Worm (Caenorhabditis elegans) whole organism, mixed stage, embryonic: ENCODE data around the gene rgs-4.

Experiments
- cnd-1 ChIP-seq: fragments of 200-800 bp; sonication (Bioruptor generic); optimal IDR thresholded peaks from 2 replicates; lab custom pipeline; 2018; ENCODE audit warnings: mild to moderate bottlenecking, missing genetic modification characterization, missing compliant biosample characterization
- lin-13 ChIP-seq: fragments of 150-350 bp; optimal IDR thresholded peaks from 2 replicates; lab custom pipeline; 2014; ENCODE audit warnings: missing biosample characterization, missing genetic modification characterization
- lsy-2 ChIP-seq: fragments of 150-350 bp; optimal IDR thresholded peaks from 2 replicates; lab custom pipeline; 2014; ENCODE audit warnings: missing biosample characterization, missing genetic modification characterization
- mab-5 ChIP-seq: fragments of 150-350 bp; optimal IDR thresholded peaks from 2 replicates; lab custom pipeline; 2014; ENCODE audit warnings: missing biosample characterization, missing genetic modification characterization
- mep-1 ChIP-seq: fragments of 150-350 bp; optimal IDR thresholded peaks from 2 replicates; lab custom pipeline; 2017; ENCODE audit warnings: missing biosample characterization, missing genetic modification reagents, missing genetic modification characterization, inconsistent platforms
- nhr-12 ChIP-seq: fragments of 150-350 bp; optimal IDR thresholded peaks from 2 replicates; lab custom pipeline; 2014; ENCODE audit warnings: missing biosample characterization, missing genetic modification characterization
- nhr-2 ChIP-seq: fragments of 150-350 bp; optimal IDR thresholded peaks from 2 replicates; lab custom pipeline; 2014; ENCODE audit warnings: missing biosample characterization, missing genetic modification characterization
- nhr-28 ChIP-seq: fragments of 150-350 bp; optimal IDR thresholded peaks from 2 replicates; lab custom pipeline; 2014; ENCODE audit warnings: missing biosample characterization, missing genetic modification characterization
- pha-4 ChIP-seq: fragments of 150-350 bp; optimal IDR thresholded peaks from 2 replicates; lab custom pipeline; 2018; ENCODE audit warnings: missing biosample characterization, missing genetic modification reagents, missing genetic modification characterization
- tbx-8 ChIP-seq: fragments of 200-800 bp; sonication (Bioruptor generic); optimal IDR thresholded peaks from 2 replicates; lab custom pipeline; 2018; ENCODE audit warnings: mild to moderate bottlenecking, missing genetic modification characterization, moderate library complexity, missing compliant biosample characterization
- zip-8 ChIP-seq: fragments of 150-350 bp; optimal IDR thresholded peaks from 2 replicates; lab custom pipeline; 2014; ENCODE audit warnings: missing biosample characterization, missing genetic modification characterization
- ztf-11 ChIP-seq: fragments of 150-350 bp; optimal IDR thresholded peaks from 2 replicates; lab custom pipeline; 2014; ENCODE audit warnings: missing biosample characterization, missing genetic modification characterization

- TF ChIP-seq cnd-1 (tag; lab: Kevin White, UChicago) (no peak), nhr-28 (tag; lab: Kevin White, UChicago) (no peak), ztf-11 (tag; lab: Kevin White, UChicago) (no peak), zip-8 (no peak), tbx-8 (no peak), mep-1 (tag; lab: Kevin White, UChicago) (no peak), nhr-12 (tag; lab: Kevin White, UChicago) (no peak), pha-4 (no peak), nhr-2 (tag; lab: Kevin White, UChicago) (no peak), mab-5 (no peak), lsy-2 (no peak), lin-13 (tag; lab: Kevin White, UChicago) (no peak)
Observed at ce11 chrII:12689333-12689732, 34.8 kb downstream of the rgs-4 start.
